Worm (Caenorhabditis elegans) whole organism, midembryonic: Measurements from ENCODE around the gene fbxa-54.

Source experiments
- T22C8.4 ChIP-seq: fragments of 200-800 bp; sonication (Bioruptor generic); IDR thresholded peaks from 2 replicates; pipeline ENCODE4 v1.3.6; 2022; ENCODE audit warnings: missing genetic modification characterization, missing compliant biosample characterization
- ref-1 ChIP-seq: fragments of 200-800 bp; sonication (Bioruptor generic); conservative IDR thresholded peaks from 2 replicates; pipeline ENCODE4 v1.3.6; 2022; ENCODE audit warnings: missing genetic modification reagents, missing genetic modification characterization, missing compliant biosample characterization
- tab-1 ChIP-seq: fragments of 200-800 bp; sonication (Bioruptor generic); IDR thresholded peaks from 2 replicates; pipeline ENCODE4 v1.3.6; 2022; ENCODE audit warnings: missing genetic modification characterization, missing compliant biosample characterization
- ztf-29 ChIP-seq: fragments of 200-800 bp; sonication (Bioruptor generic); IDR thresholded peaks from 2 replicates; pipeline ENCODE4 v1.3.6; 2022; ENCODE audit warnings: missing genetic modification reagents, missing genetic modification characterization, missing compliant biosample characterization

ce11 chrIII:907311-907710 is 48.8 kb upstream of the fbxa-54 start, which contains the start of gene F23H11.4:
- TF ChIP-seq ref-1 (GFP tag; lab: Robert Waterston, UW) (no peak), tab-1 (no peak), ztf-29 (no peak), T22C8.4 (no peak)
